Worm (Caenorhabditis elegans): ENCODE measurements around the gene T06D8.2.

Gene T06D8.2

ce11 chrII:11238869-11239647 is 12.6 kb downstream of the T06D8.2 start, which contains the start of the genes rpn-9 and T06D8.9 (continued):
- TF ChIP-seq tbx-9 (tag; optimal IDR thresholded peaks at IDR 0.05; ENCODE audit: borderline replicate concordance): no peak
- TF ChIP-seq die-1 (tag; optimal IDR thresholded peaks at IDR 0.05): no peak
- no peak for TF ChIP-seq aptf-3 (GFP tag; IDR thresholded peaks at IDR 0.05)
- TF ChIP-seq snpc-3.4 (tag; optimal IDR thresholded peaks at IDR 0.05): peak; percentile 48
- TF ChIP-seq zim-3 (tag; optimal IDR thresholded peaks at IDR 0.05): no peak
- TF ChIP-seq B0019.2 (GFP tag; conservative IDR thresholded peaks at IDR 0.05): peak; percentile 78
- TF ChIP-seq akir-1 (GFP tag; optimal IDR thresholded peaks at IDR 0.05): no peak
- TF ChIP-seq snpc-1.3 (tag; optimal IDR thresholded peaks at IDR 0.05; ENCODE audit: insufficient read depth): peak; percentile 82

ce11 chrII:11240214-11240613 is 13.7 kb downstream of the T06D8.2 start:
- peak; percentile 52 for TF ChIP-seq zfh-2 (GFP tag; conservative IDR thresholded peaks at IDR 0.05)
- no peak for TF ChIP-seq rpc-1 (optimal IDR thresholded peaks at IDR 0.05)
- no peak for TF ChIP-seq rpc-1 (tag; optimal IDR thresholded peaks at IDR 0.05)
- TF ChIP-seq F57A8.1 (GFP tag; optimal IDR thresholded peaks at IDR 0.05): no peak
- TF ChIP-seq dox-1 (GFP tag; IDR thresholded peaks at IDR 0.05): 0 out of 2 replicates have a peak, but pooled peaks have one; percentile 24

- TF ChIP-seq ceh-91 (GFP tag; IDR thresholded peaks at IDR 0.05) (no peak), nhr-120 (GFP tag; IDR thresholded peaks at IDR 0.05) (no peak), F55B11.4 (tag; optimal IDR thresholded peaks at IDR 0.05; ENCODE audit: borderline replicate concordance, insufficient read depth) (no peak), madf-10 (tag; optimal IDR thresholded peaks at IDR 0.05) (no peak), F23B12.7 (tag; optimal IDR thresholded peaks at IDR 0.05; ENCODE audit: insufficient read depth) (no peak), lin-35 (GFP tag; optimal IDR thresholded peaks at IDR 0.05) (no peak), C17E4.6 (GFP tag; IDR thresholded peaks at IDR 0.05) (no peak), T26A5.8 (tag; optimal IDR thresholded peaks at IDR 0.05) (no peak), ceh-27 (GFP tag; optimal IDR thresholded peaks at IDR 0.05) (no peak), attf-5 (GFP tag; optimal IDR thresholded peaks at IDR 0.05) (no peak), egrh-3 (GFP tag; IDR thresholded peaks at IDR 0.05) (no peak), hlh-26 (GFP tag; conservative IDR thresholded peaks at IDR 0.05) (no peak), bed-1 (GFP tag; IDR thresholded peaks at IDR 0.05) (no peak), pha-4 (tag; optimal IDR thresholded peaks at IDR 0.05) (no peak), lir-1 (GFP tag; conservative IDR thresholded peaks at IDR 0.05) (no peak), xnd-1 (tag; optimal IDR thresholded peaks at IDR 0.05) (no peak), B0336.3 (GFP tag; IDR thresholded peaks at IDR 0.05) (no peak), hmg-20 (GFP tag; IDR thresholded peaks at IDR 0.05) (no peak)
Measured at ce11 chrII:11240963-11241362, 14.5 kb downstream of the T06D8.2 start.

- no peak for TF ChIP-seq F10E7.11 (tag; optimal IDR thresholded peaks at IDR 0.05)
- TF ChIP-seq madf-6 (GFP tag; IDR thresholded peaks at IDR 0.05): peak; percentile 81
- TF ChIP-seq ceh-79 (tag; optimal IDR thresholded peaks at IDR 0.05): no peak
- TF ChIP-seq unc-130 (GFP tag; optimal IDR thresholded peaks at IDR 0.05): no peak
- TF ChIP-seq K11D2.4 (GFP tag; IDR thresholded peaks at IDR 0.05): no peak
- peak; percentile 56 for TF ChIP-seq F33H1.4 (GFP tag; IDR thresholded peaks at IDR 0.05)
- TF ChIP-seq hmg-1.2 (GFP tag; IDR thresholded peaks at IDR 0.05): no peak
- TF ChIP-seq hrde-1 (tag; optimal IDR thresholded peaks at IDR 0.05; ENCODE audit: borderline replicate concordance): no peak
- no peak for TF ChIP-seq F23B12.7 (tag; optimal IDR thresholded peaks at IDR 0.05; ENCODE audit: insufficient read depth)
- no peak for TF ChIP-seq C17E4.6 (GFP tag; IDR thresholded peaks at IDR 0.05)
- TF ChIP-seq lir-1 (GFP tag; conservative IDR thresholded peaks at IDR 0.05): no peak
- no peak for TF ChIP-seq lag-1 (GFP tag; IDR thresholded peaks at IDR 0.05)
- no peak for TF ChIP-seq sdz-38 (tag; optimal IDR thresholded peaks at IDR 0.05)
- TF ChIP-seq him-1 (tag; optimal IDR thresholded peaks at IDR 0.05): peak; percentile 76
- TF ChIP-seq F49E8.2 (tag; optimal IDR thresholded peaks at IDR 0.05; ENCODE audit: insufficient read depth): peak; percentile 46
- 0 out of 2 replicates have a peak, but pooled peaks have one; percentile 10 for TF ChIP-seq rcor-1 (GFP tag; IDR thresholded peaks at IDR 0.05)
Measured at ce11 chrII:11241497-11241896, 15.0 kb downstream of the T06D8.2 start.

Data from whole organism, young adult.